Fruit fly (Drosophila melanogaster) whole organism, adult: ENCODE measurements around the gene CG42685.

Experiments used
- CG12768 ChIP-seq: fragments of 200-800 bp; sonication (Bioruptor generic); optimal IDR thresholded peaks from 2 replicates; lab custom pipeline; 2017; ENCODE audit warnings: missing biosample characterization, missing genetic modification characterization, mild to moderate bottlenecking, moderate library complexity, missing genetic modification reagents
- CG1620 ChIP-seq: fragments of 200-800 bp; sonication (Bioruptor generic); optimal IDR thresholded peaks from 2 replicates; lab custom pipeline; 2016; ENCODE audit warnings: missing biosample characterization, missing genetic modification characterization
- CG7101 ChIP-seq: fragments of 200-800 bp; sonication (Bioruptor generic); optimal IDR thresholded peaks from 2 replicates; lab custom pipeline; 2018; ENCODE audit warnings: missing biosample characterization, mild to moderate bottlenecking, missing genetic modification characterization, moderate library complexity
- Clk ChIP-seq: fragments of 200-800 bp; sonication (Bioruptor generic); optimal IDR thresholded peaks from 2 replicates; lab custom pipeline; 2017; ENCODE audit warnings: missing biosample characterization, missing genetic modification characterization
- Crg-1 ChIP-seq: fragments of 200-800 bp; sonication (Bioruptor generic); optimal IDR thresholded peaks from 2 replicates; lab custom pipeline; 2016; ENCODE audit warnings: missing biosample characterization, missing genetic modification characterization
- Hr96 ChIP-seq: fragments of 200-800 bp; sonication (Bioruptor generic); optimal IDR thresholded peaks from 2 replicates; lab custom pipeline; 2016; ENCODE audit warnings: missing biosample characterization, missing genetic modification characterization
- Mnt ChIP-seq: fragments of 200-800 bp; sonication (Bioruptor generic); optimal IDR thresholded peaks from 2 replicates; lab custom pipeline; 2016; ENCODE audit warnings: missing biosample characterization, mild to moderate bottlenecking, missing genetic modification characterization
- bab1 ChIP-seq: fragments of 200-800 bp; sonication (Bioruptor generic); optimal IDR thresholded peaks from 3 replicates; lab custom pipeline; 2019; ENCODE audit warnings: missing biosample characterization, mild to moderate bottlenecking, missing genetic modification characterization, moderate library complexity
- cnc ChIP-seq, 2 experiments: fragments of >200 bp; optimal IDR thresholded peaks; 2 replicates each; lab custom pipeline; 2017
- kay ChIP-seq: fragments of 200-800 bp; sonication (Bioruptor generic); peaks from one replicate; lab custom pipeline; 2016; ENCODE audit warnings: missing biosample characterization, missing genetic modification characterization, borderline replicate concordance
- ovo ChIP-seq: fragments of 200-800 bp; sonication (Bioruptor generic); optimal IDR thresholded peaks from 2 replicates; lab custom pipeline; 2016; ENCODE audit warnings: missing biosample characterization, missing genetic modification characterization
- pad ChIP-seq: fragments of 200-800 bp; sonication (Bioruptor generic); optimal IDR thresholded peaks from 3 replicates; lab custom pipeline; 2017; ENCODE audit warnings: missing biosample characterization, missing genetic modification characterization, mild to moderate bottlenecking, moderate library complexity, missing genetic modification reagents
- tj ChIP-seq: fragments of 200-800 bp; sonication (Bioruptor generic); optimal IDR thresholded peaks from 3 replicates; lab custom pipeline; 2017; ENCODE audit warnings: missing biosample characterization, mild to moderate bottlenecking, missing genetic modification characterization, moderate library complexity
- toe ChIP-seq: fragments of 200-800 bp; sonication (Bioruptor generic); optimal IDR thresholded peaks from 2 replicates; lab custom pipeline; 2016; ENCODE audit warnings: missing biosample characterization, missing genetic modification characterization

DNA sequence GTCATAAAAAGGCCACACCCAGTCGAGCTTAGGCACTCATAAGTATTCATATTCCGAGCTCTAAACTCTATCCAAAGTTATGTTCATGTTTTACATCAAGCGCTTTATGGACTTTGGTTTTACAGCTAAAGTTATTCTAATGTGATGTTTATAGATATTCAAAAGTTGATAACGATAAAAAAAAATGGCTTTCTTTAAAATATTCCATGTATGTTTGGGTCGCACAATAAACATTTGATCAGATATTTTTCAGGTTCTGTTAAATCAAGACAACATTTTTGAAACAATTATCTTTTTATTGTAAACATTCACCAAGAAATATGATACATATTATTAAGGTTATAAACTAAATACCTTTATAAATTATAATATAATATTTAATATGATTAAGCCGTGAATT is 31.0 kb downstream of the CG42685 start:
- TF ChIP-seq Clk (GFP tag; lab: Kevin White, UChicago) (no peak), toe (GFP tag; lab: Kevin White, UChicago) (no peak), Crg-1 (GFP tag; lab: Kevin White, UChicago) (no peak), CG7101 (tag; lab: Kevin White, UChicago) (no peak), cnc (optimal IDR thresholded peaks at IDR 0.05; lab: Kevin White, UChicago) (no peak), pad (GFP tag; lab: Kevin White, UChicago) (no peak), kay (GFP tag; lab: Kevin White, UChicago) (no peak), bab1 (GFP tag; lab: Kevin White, UChicago) (no peak), ovo (GFP tag; lab: Kevin White, UChicago) (no peak), tj (GFP tag; lab: Kevin White, UChicago) (no peak), CG1620 (GFP tag; lab: Kevin White, UChicago) (no peak), Hr96 (GFP tag; lab: Kevin White, UChicago) (no peak), Mnt (GFP tag; lab: Kevin White, UChicago) (no peak), CG12768 (GFP tag; lab: Kevin White, UChicago) (no peak)
